Worm (Caenorhabditis elegans) whole organism, L4 larva: ENCODE measurements around the gene acs-1.

ENCODE experiments used
- nhr-77 ChIP-seq: fragments of 150-350 bp; optimal IDR thresholded peaks from 2 replicates; lab custom pipeline; 2014; ENCODE audit warnings: missing biosample characterization, missing genetic modification characterization
- skn-1 ChIP-seq: fragments of 150-350 bp; optimal IDR thresholded peaks from 2 replicates; lab custom pipeline; 2014; ENCODE audit warnings: missing biosample characterization, missing genetic modification characterization
- snpc-1.2 ChIP-seq: fragments of 200-800 bp; sonication (Bioruptor generic); IDR thresholded peaks from 2 replicates; pipeline ENCODE4 v1.3.6; 2022; ENCODE audit warnings: missing genetic modification reagents, missing genetic modification characterization, missing compliant biosample characterization

DNA sequence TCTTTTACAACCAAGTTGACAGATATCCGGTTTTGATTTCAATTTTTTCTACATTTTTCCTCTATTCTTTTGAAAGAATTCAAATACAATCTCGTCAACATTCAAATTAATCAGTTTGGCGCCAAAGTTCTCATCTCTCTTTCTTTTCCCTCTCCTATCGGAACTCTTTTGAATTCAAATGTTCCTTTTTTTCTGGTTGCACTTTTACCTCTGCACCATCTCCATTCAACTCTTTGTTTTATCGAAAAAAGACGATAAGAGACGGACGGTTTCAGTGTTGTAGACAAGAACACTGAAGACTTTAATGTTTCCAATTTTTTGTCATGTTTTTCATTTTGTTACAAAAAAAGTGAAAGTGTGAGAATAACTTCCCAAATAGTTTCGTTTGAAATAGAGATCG lies 48.8 kb upstream of the acs-1 start:
- TF ChIP-seq nhr-77 (tag; lab: Kevin White, UChicago) (peak; percentile 43), skn-1 (no peak), snpc-1.2 (GFP tag; lab: Robert Waterston, UW) (no peak)
